Fruit fly (Drosophila melanogaster) whole organism, prepupa: ENCODE data around the gene Uba5.

Source experiments
- Blimp-1 ChIP-seq: fragments of 200-800 bp; sonication (Bioruptor generic); optimal IDR thresholded peaks from 3 replicates; lab custom pipeline; 2017; ENCODE audit warnings: missing biosample characterization, missing genetic modification characterization, mild to moderate bottlenecking, moderate library complexity, missing genetic modification reagents
- CG10631 ChIP-seq: fragments of 200-800 bp; sonication (Bioruptor generic); optimal IDR thresholded peaks from 2 replicates; lab custom pipeline; 2016; ENCODE audit warnings: missing biosample characterization, missing genetic modification characterization
- CG10669 ChIP-seq: fragments of 200-800 bp; sonication (Bioruptor generic); optimal IDR thresholded peaks from 3 replicates; lab custom pipeline; 2018; ENCODE audit warnings: missing biosample characterization, mild to moderate bottlenecking, missing genetic modification characterization, moderate library complexity
- CG11294 ChIP-seq: fragments of 200-800 bp; sonication (Bioruptor generic); IDR thresholded peaks from 2 replicates; pipeline ENCODE4 v1.3.6; 2022; ENCODE audit warnings: missing biosample characterization, missing genetic modification characterization
- CG11762 ChIP-seq: fragments of 200-800 bp; sonication (Bioruptor generic); optimal IDR thresholded peaks from 3 replicates; lab custom pipeline; 2016; ENCODE audit warnings: missing biosample characterization, missing genetic modification characterization; ENCODE audit not compliant: insufficient read depth
- CG11902 ChIP-seq: fragments of 200-800 bp; sonication (Bioruptor generic); optimal IDR thresholded peaks from 3 replicates; lab custom pipeline; 2016; ENCODE audit warnings: missing biosample characterization, missing genetic modification characterization
- CG15336 ChIP-seq: fragments of 200-800 bp; sonication (Bioruptor generic); IDR thresholded peaks from 2 replicates; pipeline ENCODE4 v1.3.6; 2022; ENCODE audit warnings: missing biosample characterization, missing genetic modification characterization
- CG1621 ChIP-seq: fragments of 200-800 bp; sonication (Bioruptor generic); optimal IDR thresholded peaks from 3 replicates; lab custom pipeline; 2018; ENCODE audit warnings: missing biosample characterization, mild to moderate bottlenecking, missing genetic modification characterization
- CG16779 ChIP-seq: fragments of 200-800 bp; sonication (Bioruptor generic); optimal IDR thresholded peaks from 3 replicates; lab custom pipeline; 2017; ENCODE audit warnings: missing biosample characterization, mild to moderate bottlenecking, missing genetic modification characterization
- CG32006 ChIP-seq: fragments of 200-800 bp; sonication (Bioruptor generic); optimal IDR thresholded peaks from 3 replicates; lab custom pipeline; 2017; ENCODE audit warnings: missing biosample characterization, mild to moderate bottlenecking, missing genetic modification characterization
- CG34406 ChIP-seq: fragments of 200-800 bp; sonication (Bioruptor generic); optimal IDR thresholded peaks from 3 replicates; lab custom pipeline; 2016; ENCODE audit warnings: missing biosample characterization, missing genetic modification characterization
- CG3919 ChIP-seq: fragments of 200-800 bp; sonication (Bioruptor generic); optimal IDR thresholded peaks from 3 replicates; lab custom pipeline; 2016; ENCODE audit warnings: missing biosample characterization, missing genetic modification characterization
- CG4318 ChIP-seq: fragments of 200-800 bp; sonication (Bioruptor generic); optimal IDR thresholded peaks from 3 replicates; lab custom pipeline; 2017; ENCODE audit warnings: missing biosample characterization, mild to moderate bottlenecking, missing genetic modification characterization
- CG6276 ChIP-seq: fragments of 200-800 bp; sonication (Bioruptor generic); optimal IDR thresholded peaks from 2 replicates; lab custom pipeline; 2017; ENCODE audit warnings: missing biosample characterization, mild to moderate bottlenecking, missing genetic modification characterization
- CG6854 ChIP-seq: fragments of 200-800 bp; sonication (Bioruptor generic); optimal IDR thresholded peaks from 2 replicates; lab custom pipeline; 2017; ENCODE audit warnings: missing biosample characterization, mild to moderate bottlenecking, missing genetic modification characterization
- CG7368 ChIP-seq: fragments of 200-800 bp; sonication (Bioruptor generic); optimal IDR thresholded peaks from 3 replicates; lab custom pipeline; 2016; ENCODE audit warnings: missing biosample characterization, missing genetic modification characterization
- CG8119 ChIP-seq: fragments of 200-800 bp; sonication (Bioruptor generic); IDR thresholded peaks from 3 replicates; pipeline ENCODE4 v1.3.6; 2022; ENCODE audit warnings: missing biosample characterization, missing genetic modification characterization
- CG8319 ChIP-seq: fragments of 200-800 bp; sonication (Bioruptor generic); optimal IDR thresholded peaks from 3 replicates; lab custom pipeline; 2016; ENCODE audit warnings: missing biosample characterization, missing genetic modification characterization
- Eip75B ChIP-seq: fragments of 200-800 bp; sonication (Bioruptor generic); optimal IDR thresholded peaks from 3 replicates; lab custom pipeline; 2016; ENCODE audit warnings: missing biosample characterization, missing genetic modification characterization
- Eip78C ChIP-seq: fragments of 200-800 bp; sonication (Bioruptor generic); peaks from one replicate; lab custom pipeline; 2016; ENCODE audit warnings: missing biosample characterization, missing genetic modification characterization
- Eip93F ChIP-seq: fragments of 200-800 bp; sonication (Bioruptor generic); optimal IDR thresholded peaks from 2 replicates; lab custom pipeline; 2016; ENCODE audit warnings: missing biosample characterization, mild to moderate bottlenecking, missing genetic modification characterization
- Ets21C ChIP-seq: fragments of 200-800 bp; sonication (Bioruptor generic); optimal IDR thresholded peaks from 3 replicates; lab custom pipeline; 2016; ENCODE audit warnings: missing biosample characterization, missing genetic modification characterization
- Ets96B ChIP-seq: fragments of 200-800 bp; optimal IDR thresholded peaks from 2 replicates; lab custom pipeline; 2019; ENCODE audit warnings: missing biosample characterization, mild to moderate bottlenecking, missing genetic modification characterization, moderate library complexity
- Hr38 ChIP-seq: sonication (Bioruptor generic); optimal IDR thresholded peaks from 2 replicates; lab custom pipeline; 2016; ENCODE audit warnings: missing biosample characterization, missing genetic modification characterization
- Hr39 ChIP-seq: fragments of 200-800 bp; sonication (Bioruptor generic); optimal IDR thresholded peaks from 2 replicates; lab custom pipeline; 2016; ENCODE audit warnings: missing biosample characterization, missing genetic modification characterization
- Hr4 ChIP-seq: fragments of 200-800 bp; sonication (Bioruptor generic); optimal IDR thresholded peaks from 3 replicates; lab custom pipeline; 2016; ENCODE audit warnings: missing biosample characterization, missing genetic modification characterization
- Lpt ChIP-seq: fragments of 200-800 bp; sonication (Bioruptor generic); optimal IDR thresholded peaks from 3 replicates; lab custom pipeline; 2016; ENCODE audit warnings: missing biosample characterization, missing genetic modification characterization
- Met ChIP-seq: fragments of 200-800 bp; sonication (Bioruptor generic); optimal IDR thresholded peaks from 3 replicates; lab custom pipeline; 2016; ENCODE audit warnings: missing biosample characterization, missing genetic modification characterization
- OdsH ChIP-seq: fragments of 200-800 bp; sonication (Bioruptor generic); optimal IDR thresholded peaks from 3 replicates; lab custom pipeline; 2016; ENCODE audit warnings: missing biosample characterization, missing genetic modification characterization
- Smox ChIP-seq: fragments of 200-800 bp; sonication (Bioruptor generic); optimal IDR thresholded peaks from 3 replicates; lab custom pipeline; 2016; ENCODE audit warnings: missing biosample characterization, missing genetic modification characterization
- Sox14 ChIP-seq: fragments of 200-800 bp; sonication (Bioruptor generic); optimal IDR thresholded peaks from 3 replicates; lab custom pipeline; 2016; ENCODE audit warnings: missing biosample characterization, missing genetic modification characterization
- Sox15 ChIP-seq: fragments of 200-800 bp; sonication (Bioruptor generic); optimal IDR thresholded peaks from 3 replicates; lab custom pipeline; 2016; ENCODE audit warnings: missing biosample characterization, missing genetic modification characterization
- achi ChIP-seq: fragments of 200-800 bp; sonication (Bioruptor generic); optimal IDR thresholded peaks from 3 replicates; lab custom pipeline; 2016; ENCODE audit warnings: missing biosample characterization, missing genetic modification characterization
- cyc ChIP-seq: fragments of 200-800 bp; sonication (Bioruptor generic); optimal IDR thresholded peaks from 3 replicates; lab custom pipeline; 2016; ENCODE audit warnings: missing biosample characterization, missing genetic modification characterization
- dsx ChIP-seq: fragments of 200-800 bp; optimal IDR thresholded peaks from 3 replicates; lab custom pipeline; 2019; ENCODE audit warnings: missing biosample characterization, mild to moderate bottlenecking, missing genetic modification characterization, moderate library complexity; ENCODE audit not compliant: poor library complexity, severe bottlenecking
- eg ChIP-seq: fragments of 200-800 bp; sonication (Bioruptor generic); IDR thresholded peaks from 3 replicates; pipeline ENCODE4 v1.3.6; 2022; ENCODE audit warnings: missing biosample characterization, missing genetic modification characterization
- esn ChIP-seq: fragments of 200-800 bp; sonication (Bioruptor generic); optimal IDR thresholded peaks from 2 replicates; lab custom pipeline; 2016; ENCODE audit warnings: missing biosample characterization, mild to moderate bottlenecking, missing genetic modification characterization, moderate library complexity
- fd59A ChIP-seq: fragments of 200-800 bp; sonication (Bioruptor generic); optimal IDR thresholded peaks from 2 replicates; lab custom pipeline; 2017; ENCODE audit warnings: missing biosample characterization, mild to moderate bottlenecking, missing genetic modification characterization, missing genetic modification reagents
- fd85E ChIP-seq: fragments of 200-800 bp; sonication (Bioruptor generic); optimal IDR thresholded peaks from 3 replicates; lab custom pipeline; 2016; ENCODE audit warnings: missing biosample characterization, missing genetic modification characterization
- fkh ChIP-seq: fragments of 200-800 bp; sonication (Bioruptor generic); optimal IDR thresholded peaks from 3 replicates; lab custom pipeline; 2017; ENCODE audit warnings: missing biosample characterization, mild to moderate bottlenecking, missing genetic modification characterization, moderate library complexity
- lz ChIP-seq: fragments of 200-800 bp; sonication (Bioruptor generic); optimal IDR thresholded peaks from 3 replicates; lab custom pipeline; 2016; ENCODE audit warnings: missing biosample characterization, missing genetic modification characterization
- net ChIP-seq: fragments of 200-800 bp; sonication (Bioruptor generic); optimal IDR thresholded peaks from 3 replicates; lab custom pipeline; 2016; ENCODE audit warnings: missing biosample characterization, missing genetic modification characterization
- salr ChIP-seq, 2 experiments: fragments of 200-800 bp; sonication (Bioruptor generic); optimal IDR thresholded peaks; 3 replicates each; lab custom pipeline; 2016 to 2018; ENCODE audit warnings: missing biosample characterization in 2 of 2, missing genetic modification characterization in 2 of 2, mild to moderate bottlenecking in 1 of 2
- spab ChIP-seq: fragments of 200-800 bp; sonication (Bioruptor generic); optimal IDR thresholded peaks from 2 replicates; lab custom pipeline; 2017; ENCODE audit warnings: missing biosample characterization, mild to moderate bottlenecking, missing genetic modification characterization, missing genetic modification reagents
- svp ChIP-seq: fragments of 200-800 bp; sonication (Bioruptor generic); peaks from one replicate; lab custom pipeline; 2016; ENCODE audit warnings: missing biosample characterization, missing genetic modification characterization
- topi ChIP-seq: fragments of 200-800 bp; sonication (Bioruptor generic); optimal IDR thresholded peaks from 3 replicates; lab custom pipeline; 2016; ENCODE audit warnings: missing biosample characterization, missing genetic modification characterization
- vri ChIP-seq: fragments of 200-800 bp; sonication (Bioruptor generic); optimal IDR thresholded peaks from 3 replicates; lab custom pipeline; 2016; ENCODE audit warnings: missing biosample characterization, mild to moderate bottlenecking, missing genetic modification characterization

Gene Uba5

DNA sequence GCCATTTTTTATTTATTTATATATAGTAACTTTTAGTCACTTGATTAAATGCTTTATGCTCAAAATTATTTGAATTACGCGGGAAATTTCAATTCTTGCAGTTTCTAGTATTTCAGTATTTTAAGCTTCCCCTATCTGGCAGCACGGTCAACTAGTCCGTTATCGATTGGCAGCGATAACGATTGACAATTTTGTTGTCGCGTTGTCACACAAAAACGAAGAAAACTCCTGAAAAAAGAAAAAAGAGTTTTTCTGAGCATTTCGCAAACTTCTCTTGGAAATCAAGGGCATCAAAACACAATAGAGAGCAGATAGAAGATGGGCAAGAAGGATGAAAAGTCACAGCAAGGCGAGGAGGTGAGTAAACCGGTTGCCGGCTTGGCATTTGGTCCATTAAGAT is 1.8 kb downstream of the Uba5 start, which contains the start of gene Spase25 (continued):
- TF ChIP-seq CG7368 (no peak), eg (GFP tag; lab: Robert Waterston, UW) (no peak), CG4318 (no peak)
- TF ChIP-seq, all 60 proteins: peak for 11

- TF ChIP-seq CG7368 (no peak), OdsH (GFP tag; lab: Kevin White, UChicago) (no peak), dsx (GFP tag; lab: Kevin White, UChicago) (no peak), eg (GFP tag; lab: Robert Waterston, UW) (no peak), Smox (GFP tag; lab: Kevin White, UChicago) (no peak), Eip75B (GFP tag; lab: Kevin White, UChicago) (no peak), CG6276 (GFP tag; lab: Kevin White, UChicago) (no peak), CG11294 (no peak), fd85E (no peak), Blimp-1 (no peak), CG15336 (GFP tag; lab: Robert Waterston, UW) (no peak), Ets21C (GFP tag; lab: Kevin White, UChicago) (no peak), Lpt (GFP tag; lab: Kevin White, UChicago) (no peak), CG11762 (GFP tag; lab: Kevin White, UChicago) (no peak), svp (GFP tag; lab: Kevin White, UChicago) (no peak), CG8119 (no peak), CG32006 (GFP tag; lab: Kevin White, UChicago) (no peak), fkh (GFP tag; lab: Kevin White, UChicago) (no peak)
These were observed 8.2 kb downstream of the Uba5 start, which contains the start of gene CG33235 for dm6 chrX:11491473-11491872. Gene CG33235 (minus strand): TSS chrX:11491573.

- peak; percentile 37 for TF ChIP-seq Ets96B
- no peak for TF ChIP-seq CG16779 (tag; lab: Kevin White, UChicago)
- TF ChIP-seq CG32006 (GFP tag; lab: Kevin White, UChicago) = peak; percentile 72
- TF ChIP-seq CG34406 (GFP tag; lab: Kevin White, UChicago) = no peak
- no peak for TF ChIP-seq Eip75B (GFP tag; lab: Kevin White, UChicago)
- TF ChIP-seq OdsH (GFP tag; lab: Kevin White, UChicago) = peak; percentile 26
- TF ChIP-seq lz = no peak
- no peak for TF ChIP-seq Hr38 (GFP tag; lab: Kevin White, UChicago)
- no peak for TF ChIP-seq esn (GFP tag; lab: Kevin White, UChicago)
- no peak for TF ChIP-seq Hr39 (GFP tag; lab: Kevin White, UChicago)
- peak; percentile 10 for TF ChIP-seq CG3919 (GFP tag; lab: Kevin White, UChicago)
- TF ChIP-seq CG10631 (GFP tag; lab: Kevin White, UChicago) = peak; percentile 22
- TF ChIP-seq spab (GFP tag; lab: Kevin White, UChicago) = no peak
- no peak for TF ChIP-seq Blimp-1
- peak; percentile 50 for TF ChIP-seq net
- no peak for TF ChIP-seq CG8319 (GFP tag; lab: Kevin White, UChicago)
- TF ChIP-seq salr (GFP tag; optimal IDR thresholded peaks at IDR 0.05; lab: Kevin White, UChicago) = peak in 1 of 2 experiments; percentile 43
- TF ChIP-seq Hr4 (GFP tag; lab: Kevin White, UChicago) = peak; percentile 69
- TF ChIP-seq CG1621 (tag; lab: Kevin White, UChicago) = no peak
- no peak for TF ChIP-seq Eip93F (GFP tag; lab: Kevin White, UChicago)
- TF ChIP-seq CG11902 = no peak
- TF ChIP-seq Met = no peak
- TF ChIP-seq Sox15 (GFP tag; lab: Kevin White, UChicago) = no peak
- TF ChIP-seq achi = peak; percentile 43
- TF ChIP-seq cyc (GFP tag; lab: Kevin White, UChicago) = no peak
- no peak for TF ChIP-seq Ets21C (GFP tag; lab: Kevin White, UChicago)
- TF ChIP-seq CG10669 (GFP tag; lab: Kevin White, UChicago) = peak; percentile 12
- no peak for TF ChIP-seq fd85E
- TF ChIP-seq vri (GFP tag; lab: Kevin White, UChicago) = no peak
- TF ChIP-seq fd59A (GFP tag; lab: Kevin White, UChicago) = no peak
- peak; percentile 4 for TF ChIP-seq CG4318
- TF ChIP-seq eg (GFP tag; lab: Robert Waterston, UW) = no peak
- TF ChIP-seq Sox14 (GFP tag; lab: Kevin White, UChicago) = no peak
- no peak for TF ChIP-seq CG6854 (GFP tag; lab: Kevin White, UChicago)
- no peak for TF ChIP-seq fkh (GFP tag; lab: Kevin White, UChicago)
- TF ChIP-seq topi (GFP tag; lab: Kevin White, UChicago) = no peak
- no peak for TF ChIP-seq dsx (GFP tag; lab: Kevin White, UChicago)
- TF ChIP-seq Eip78C (GFP tag; lab: Kevin White, UChicago) = peak; percentile 80
- TF ChIP-seq svp (GFP tag; lab: Kevin White, UChicago) = no peak
- no peak for TF ChIP-seq CG11762 (GFP tag; lab: Kevin White, UChicago)
- TF ChIP-seq CG15336 (GFP tag; lab: Robert Waterston, UW) = no peak
These were observed 8.9 kb downstream of the Uba5 start for dm6 chrX:11492205-11492604.
